Worm (Caenorhabditis elegans) whole organism, young adult: Measurements from ENCODE around the gene C06G1.1.

Experiments
- C17E4.6 ChIP-seq: fragments of 200-800 bp; sonication (Bioruptor generic); IDR thresholded peaks from 2 replicates; pipeline ENCODE4 v1.3.6; 2022; ENCODE audit warnings: missing genetic modification reagents, missing genetic modification characterization, missing compliant biosample characterization
- F22D6.2 ChIP-seq: sonication (generic microtip); optimal IDR thresholded peaks from 2 replicates; lab custom pipeline; 2016; ENCODE audit warnings: mild to moderate bottlenecking, missing genetic modification characterization, missing compliant biosample characterization
- F33H1.4 ChIP-seq: fragments of 200-800 bp; sonication (Bioruptor generic); IDR thresholded peaks from 2 replicates; pipeline ENCODE4 v1.3.6; 2022; ENCODE audit warnings: missing genetic modification reagents, missing genetic modification characterization, missing compliant biosample characterization
- cebp-2 ChIP-seq: fragments of 200-800 bp; sonication (Bioruptor generic); IDR thresholded peaks from 2 replicates; pipeline ENCODE4 v1.3.6; 2022; ENCODE audit warnings: missing genetic modification characterization, missing compliant biosample characterization
- ceh-79 ChIP-seq: sonication (generic microtip); optimal IDR thresholded peaks from 2 replicates; lab custom pipeline; 2017; ENCODE audit warnings: mild to moderate bottlenecking, missing genetic modification characterization, missing compliant biosample characterization
- him-1 ChIP-seq: sonication (generic microtip); optimal IDR thresholded peaks from 2 replicates; lab custom pipeline; 2016; ENCODE audit warnings: missing genotype, missing genetic modification reagents, missing genetic modification characterization, missing compliant biosample characterization
- madf-10 ChIP-seq: sonication (generic microtip); optimal IDR thresholded peaks from 2 replicates; lab custom pipeline; 2016; ENCODE audit warnings: mild to moderate bottlenecking, missing genetic modification characterization, missing compliant biosample characterization
- mxl-1 ChIP-seq: sonication (generic microtip); optimal IDR thresholded peaks from 2 replicates; lab custom pipeline; 2016; ENCODE audit warnings: missing genetic modification characterization, missing compliant biosample characterization
- nfya-1 ChIP-seq: sonication (generic microtip); optimal IDR thresholded peaks from 2 replicates; lab custom pipeline; 2017; ENCODE audit warnings: antibody characterized with exemption, missing compliant biosample characterization, missing genetic modification characterization, borderline replicate concordance; ENCODE audit not compliant: insufficient read depth
- nhr-120 ChIP-seq: fragments of 200-800 bp; sonication (Bioruptor generic); IDR thresholded peaks from 2 replicates; pipeline ENCODE4 v1.3.6; 2022; ENCODE audit warnings: missing genetic modification characterization, missing compliant biosample characterization
- somi-1 ChIP-seq: fragments of 200-800 bp; sonication (Bioruptor generic); optimal IDR thresholded peaks from 2 replicates; lab custom pipeline; 2018; ENCODE audit warnings: mild to moderate bottlenecking, missing genetic modification characterization, missing compliant biosample characterization
- unc-62 ChIP-seq: fragments of 150-350 bp; optimal IDR thresholded peaks from 2 replicates; lab custom pipeline; 2014; ENCODE audit warnings: missing biosample characterization, missing genetic modification reagents, missing genetic modification characterization
- zfh-2 ChIP-seq: fragments of 200-800 bp; sonication (Bioruptor generic); conservative IDR thresholded peaks from 2 replicates; pipeline ENCODE4 v1.3.6; 2022; ENCODE audit warnings: missing genetic modification reagents, missing genetic modification characterization, missing compliant biosample characterization
- ztf-25 ChIP-seq: fragments of 200-800 bp; sonication (Bioruptor generic); IDR thresholded peaks from 2 replicates; pipeline ENCODE4 v1.3.6; 2022; ENCODE audit warnings: missing genetic modification reagents, missing genetic modification characterization, missing compliant biosample characterization

DNA sequence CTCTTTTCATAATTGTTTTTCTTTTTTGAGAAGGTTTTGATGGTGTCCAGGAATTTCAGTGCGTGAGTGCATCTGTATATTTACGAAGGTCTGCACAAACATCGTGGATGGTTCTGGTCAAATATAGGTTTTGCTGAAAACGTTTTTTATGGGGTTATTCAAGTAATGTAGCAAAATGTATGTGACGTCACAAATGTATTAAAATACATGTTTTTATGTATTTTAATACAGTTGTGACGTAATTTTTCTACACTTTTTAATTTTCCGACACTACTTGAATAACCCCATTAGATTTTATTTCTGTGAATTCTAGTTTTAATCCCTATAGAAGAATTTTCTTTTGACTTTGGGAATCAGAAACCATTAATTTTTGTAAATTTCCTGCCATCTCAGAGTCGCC is 14.4 kb upstream of the C06G1.1 start:
- TF ChIP-seq somi-1 (GFP tag; lab: Kevin White, UChicago) (no peak), him-1 (tag; lab: Kevin White, UChicago) (no peak), nhr-120 (no peak), ceh-79 (tag; lab: Kevin White, UChicago) (no peak), nfya-1 (tag; lab: Kevin White, UChicago) (no peak), zfh-2 (no peak), ztf-25 (no peak), F22D6.2 (no peak), F33H1.4 (GFP tag; lab: Robert Waterston, UW) (no peak), madf-10 (tag; lab: Kevin White, UChicago) (no peak), C17E4.6 (no peak), mxl-1 (tag; lab: Kevin White, UChicago) (no peak), cebp-2 (GFP tag; lab: Robert Waterston, UW) (no peak), unc-62 (GFP tag; lab: Kevin White, UChicago) (no peak)
